Worm (Caenorhabditis elegans): ENCODE data around the gene K10H10.6.

K10H10.6 gene

DNA sequence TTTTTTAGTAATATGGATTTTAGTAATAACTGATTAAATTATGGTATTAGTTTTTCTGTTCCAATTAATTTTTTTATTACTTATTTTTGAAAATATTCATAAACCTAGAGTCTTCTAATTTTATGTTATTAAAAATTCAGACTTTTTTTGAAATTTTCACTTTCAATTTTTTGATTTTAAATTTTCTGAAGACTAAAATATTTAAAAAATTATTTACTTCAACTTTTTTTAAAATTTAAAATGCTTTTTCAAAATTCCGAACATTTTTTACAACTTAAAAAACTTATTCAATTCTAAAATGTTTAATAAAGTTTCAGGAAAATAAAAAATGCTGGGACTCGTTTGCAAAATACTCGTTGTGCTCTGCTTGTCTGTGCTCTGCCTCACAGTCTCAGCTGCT lies 47.5 kb downstream of the K10H10.6 start, which contains the start of gene nlp-41:
Gene nlp-41 (plus strand): TSS at position 301 of the 400 bp plus-strand sequence.
- TF ChIP-seq eyg-1 (tag; optimal IDR thresholded peaks at IDR 0.05): no peak
- no peak for TF ChIP-seq ceh-45 (GFP tag; IDR thresholded peaks at IDR 0.05)
- no peak for TF ChIP-seq tbx-2 (tag; optimal IDR thresholded peaks at IDR 0.05)
- no peak for TF ChIP-seq ztf-16 (tag; optimal IDR thresholded peaks at IDR 0.05)
- TF ChIP-seq Y22D7AL.16 (tag; optimal IDR thresholded peaks at IDR 0.05): no peak
- TF ChIP-seq ets-4 (tag; optimal IDR thresholded peaks at IDR 0.05): no peak
- no peak for TF ChIP-seq ceh-22 (tag; optimal IDR thresholded peaks at IDR 0.05)
- TF ChIP-seq fkh-6 (tag; optimal IDR thresholded peaks at IDR 0.05): no peak
- TF ChIP-seq nfya-1 (tag; optimal IDR thresholded peaks at IDR 0.05): no peak
- no peak for TF ChIP-seq dve-1 (tag; optimal IDR thresholded peaks at IDR 0.05)
- no peak for TF ChIP-seq pha-4 (tag; optimal IDR thresholded peaks at IDR 0.05)
- TF ChIP-seq pag-3 (tag; optimal IDR thresholded peaks at IDR 0.05; ENCODE audit: borderline replicate concordance): no peak
- no peak for TF ChIP-seq fax-1 (tag; optimal IDR thresholded peaks at IDR 0.05)
- TF ChIP-seq ref-2 (tag; optimal IDR thresholded peaks at IDR 0.05): no peak

All from whole organism, late embryonic.